Fruit fly (Drosophila melanogaster) whole organism, embryonic: ENCODE measurements around the gene fog.

ENCODE experiments used
- ATbp ChIP-seq: fragments of 200-800 bp; sonication (Bioruptor generic); optimal IDR thresholded peaks from 2 replicates; lab custom pipeline; 2017; ENCODE audit warnings: missing biosample characterization, mild to moderate bottlenecking, missing genetic modification characterization, missing genetic modification reagents
- Ada2b ChIP-seq: fragments of 200-800 bp; sonication (Bioruptor generic); IDR thresholded peaks from 2 replicates; pipeline ENCODE4 v1.3.6; 2022; ENCODE audit warnings: missing biosample characterization, missing genetic modification characterization
- Atf6 ChIP-seq: fragments of 200-800 bp; sonication (Bioruptor generic); IDR thresholded peaks from 2 replicates; pipeline ENCODE4 v1.3.6; 2022; ENCODE audit warnings: missing biosample characterization, missing genetic modification characterization
- Bdp1 ChIP-seq: fragments of 200-800 bp; sonication (Bioruptor generic); optimal IDR thresholded peaks from 3 replicates; lab custom pipeline; 2016; ENCODE audit warnings: missing biosample characterization, missing genetic modification characterization
- BtbVII ChIP-seq: fragments of 200-800 bp; sonication (Bioruptor generic); optimal IDR thresholded peaks from 3 replicates; lab custom pipeline; 2017; ENCODE audit warnings: missing biosample characterization, mild to moderate bottlenecking, missing genetic modification characterization
- CG10431 ChIP-seq: fragments of 200-800 bp; sonication (Bioruptor generic); optimal IDR thresholded peaks from 3 replicates; lab custom pipeline; 2018; ENCODE audit warnings: missing biosample characterization, mild to moderate bottlenecking, missing genetic modification characterization
- CG10979 ChIP-seq: fragments of 200-800 bp; sonication (Bioruptor generic); optimal IDR thresholded peaks from 2 replicates; lab custom pipeline; 2018; ENCODE audit warnings: missing biosample characterization, mild to moderate bottlenecking, missing genetic modification characterization, moderate library complexity
- CG11093 ChIP-seq: fragments of 200-800 bp; sonication (Bioruptor generic); IDR thresholded peaks from 3 replicates; pipeline ENCODE4 v1.3.6; 2022; ENCODE audit warnings: missing biosample characterization, missing genetic modification characterization
- CG14860 ChIP-seq: fragments of 200-800 bp; sonication (Bioruptor generic); IDR thresholded peaks from 3 replicates; pipeline ENCODE4 v1.3.6; 2022; ENCODE audit warnings: missing biosample characterization, missing genetic modification characterization; ENCODE audit not compliant: partially characterized antibody
- CG15011 ChIP-seq: fragments of 200-800 bp; sonication (Bioruptor generic); optimal IDR thresholded peaks from 3 replicates; lab custom pipeline; 2018; ENCODE audit warnings: missing biosample characterization, mild to moderate bottlenecking, missing genetic modification characterization
- CG15479 ChIP-seq: fragments of 200-800 bp; sonication (Bioruptor generic); optimal IDR thresholded peaks from 3 replicates; lab custom pipeline; 2019; ENCODE audit warnings: missing biosample characterization, mild to moderate bottlenecking, missing genetic modification characterization, moderate library complexity
- CG1647 ChIP-seq: fragments of 200-800 bp; sonication (Bioruptor generic); optimal IDR thresholded peaks from 3 replicates; lab custom pipeline; 2016; ENCODE audit warnings: missing biosample characterization, missing genetic modification characterization
- CG16813 ChIP-seq: fragments of 200-800 bp; sonication (Bioruptor generic); IDR thresholded peaks from 3 replicates; pipeline ENCODE4 v1.3.6; 2022; ENCODE audit warnings: missing biosample characterization, missing genetic modification characterization; ENCODE audit not compliant: partially characterized antibody
- CG17359 ChIP-seq: fragments of 200-800 bp; sonication (Bioruptor generic); optimal IDR thresholded peaks from 3 replicates; lab custom pipeline; 2018; ENCODE audit warnings: missing biosample characterization, mild to moderate bottlenecking, missing genetic modification characterization, moderate library complexity
- CG1792 ChIP-seq: fragments of 200-800 bp; sonication (Bioruptor generic); optimal IDR thresholded peaks from 2 replicates; lab custom pipeline; 2016; ENCODE audit warnings: missing biosample characterization, missing genetic modification characterization
- CG31365 ChIP-seq: fragments of 200-800 bp; sonication (Bioruptor generic); optimal IDR thresholded peaks from 2 replicates; lab custom pipeline; 2018; ENCODE audit warnings: missing biosample characterization, mild to moderate bottlenecking, missing genetic modification characterization
- CG3163 ChIP-seq: fragments of 200-800 bp; sonication (Bioruptor generic); optimal IDR thresholded peaks from 3 replicates; lab custom pipeline; 2016; ENCODE audit warnings: missing biosample characterization, missing genetic modification characterization
- CG4424 ChIP-seq: fragments of 200-800 bp; sonication (Bioruptor generic); optimal IDR thresholded peaks from 3 replicates; lab custom pipeline; 2016; ENCODE audit warnings: missing biosample characterization, missing genetic modification characterization
- CG4707 ChIP-seq: fragments of 200-800 bp; sonication (Bioruptor generic); optimal IDR thresholded peaks from 2 replicates; lab custom pipeline; 2018; ENCODE audit warnings: missing biosample characterization, mild to moderate bottlenecking, missing genetic modification characterization, moderate library complexity
- CG5953 ChIP-seq: fragments of 200-800 bp; sonication (Bioruptor generic); IDR thresholded peaks from 2 replicates; pipeline ENCODE4 v1.3.6; 2022; ENCODE audit warnings: missing biosample characterization, missing genetic modification characterization
- CG6813 ChIP-seq: fragments of 200-800 bp; sonication (Bioruptor generic); optimal IDR thresholded peaks from 2 replicates; lab custom pipeline; 2017; ENCODE audit warnings: missing biosample characterization, missing genetic modification characterization, mild to moderate bottlenecking, moderate library complexity, missing genetic modification reagents
- D ChIP-seq, 2 experiments: fragments of 200-800 bp in 1 of 2; fragments of >200 bp in 1 of 2; sonication (Bioruptor generic) in 1 of 2; optimal IDR thresholded peaks; 2 replicates in 1 of 2; 3 replicates in 1 of 2; lab custom pipeline; 2017; ENCODE audit warnings: mild to moderate bottlenecking in 1 of 2, missing biosample characterization in 1 of 2, missing genetic modification characterization in 1 of 2, missing genetic modification reagents in 1 of 2
- D19B ChIP-seq: fragments of 200-800 bp; sonication (Bioruptor generic); optimal IDR thresholded peaks from 2 replicates; lab custom pipeline; 2017; ENCODE audit warnings: missing biosample characterization, mild to moderate bottlenecking, missing genetic modification characterization
- HLH4C ChIP-seq: fragments of 200-800 bp; sonication (Bioruptor generic); IDR thresholded peaks from 3 replicates; pipeline ENCODE4 v1.3.6; 2022; ENCODE audit warnings: missing biosample characterization, missing genetic modification characterization; ENCODE audit not compliant: partially characterized antibody
- MBD-R2 ChIP-seq: fragments of 200-800 bp; sonication (Bioruptor generic); IDR thresholded peaks from 2 replicates; pipeline ENCODE4 v1.3.6; 2022; ENCODE audit warnings: missing biosample characterization, missing genetic modification characterization
- MTF-1 ChIP-seq: fragments of 200-800 bp; sonication (Bioruptor generic); optimal IDR thresholded peaks from 2 replicates; lab custom pipeline; 2018; ENCODE audit warnings: missing biosample characterization, mild to moderate bottlenecking, missing genetic modification characterization, borderline replicate concordance
- Mrtf ChIP-seq: fragments of 200-800 bp; sonication (Bioruptor generic); IDR thresholded peaks from 3 replicates; pipeline ENCODE4 v1.3.6; 2022; ENCODE audit warnings: missing biosample characterization, missing genetic modification characterization
- Nf-YA ChIP-seq: fragments of 200-800 bp; sonication (Bioruptor generic); IDR thresholded peaks from 2 replicates; pipeline ENCODE4 v1.3.6; 2022; ENCODE audit warnings: missing biosample characterization, missing genetic modification characterization
- Optix ChIP-seq: fragments of 200-800 bp; sonication (Bioruptor generic); IDR thresholded peaks from 3 replicates; pipeline ENCODE4 v1.3.6; 2022; ENCODE audit warnings: missing biosample characterization, missing genetic modification characterization
- Side ChIP-seq: fragments of 200-800 bp; sonication (Bioruptor generic); optimal IDR thresholded peaks from 2 replicates; lab custom pipeline; 2016; ENCODE audit warnings: missing biosample characterization, missing genetic modification characterization
- Usf ChIP-seq: fragments of 200-800 bp; sonication (Bioruptor generic); optimal IDR thresholded peaks from 2 replicates; lab custom pipeline; 2017; ENCODE audit warnings: missing genotype, missing biosample characterization, missing genetic modification characterization
- ara ChIP-seq: fragments of 200-800 bp; sonication (Bioruptor generic); IDR thresholded peaks from 2 replicates; pipeline ENCODE4 v1.3.6; 2022; ENCODE audit warnings: missing biosample characterization, missing genetic modification characterization
- bcd ChIP-seq: fragments of 200-800 bp; sonication (Bioruptor generic); optimal IDR thresholded peaks from 2 replicates; lab custom pipeline; 2017; ENCODE audit warnings: missing biosample characterization, mild to moderate bottlenecking, missing genetic modification characterization
- crol ChIP-seq: fragments of 200-800 bp; sonication (Bioruptor generic); IDR thresholded peaks from 2 replicates; pipeline ENCODE4 v1.3.6; 2022; ENCODE audit warnings: missing biosample characterization, missing genetic modification characterization
- hb ChIP-seq: fragments of 200-800 bp; sonication (Bioruptor generic); IDR thresholded peaks from 3 replicates; pipeline ENCODE4 v1.3.6; 2022; ENCODE audit warnings: missing biosample characterization, missing genetic modification characterization; ENCODE audit not compliant: partially characterized antibody
- kni ChIP-seq: fragments of 200-800 bp; sonication (Bioruptor generic); optimal IDR thresholded peaks from 3 replicates; lab custom pipeline; 2017; ENCODE audit warnings: mild to moderate bottlenecking, missing biosample characterization, missing genetic modification reagents, missing genetic modification characterization
- mld ChIP-seq: fragments of 200-800 bp; sonication (Bioruptor generic); IDR thresholded peaks from 3 replicates; pipeline ENCODE4 v1.3.6; 2022; ENCODE audit warnings: missing biosample characterization, missing genetic modification characterization; ENCODE audit not compliant: partially characterized antibody
- nau ChIP-seq: fragments of 200-800 bp; sonication (Bioruptor generic); optimal IDR thresholded peaks from 3 replicates; lab custom pipeline; 2017; ENCODE audit warnings: missing biosample characterization, mild to moderate bottlenecking, missing genetic modification characterization, missing genetic modification reagents
- nerfin-2 ChIP-seq: fragments of 200-800 bp; sonication (Bioruptor generic); IDR thresholded peaks from 2 replicates; pipeline ENCODE4 v1.3.6; 2022; ENCODE audit warnings: missing biosample characterization, missing genetic modification characterization; ENCODE audit not compliant: partially characterized antibody
- org-1 ChIP-seq: fragments of 200-800 bp; sonication (Bioruptor generic); optimal IDR thresholded peaks from 2 replicates; lab custom pipeline; 2017; ENCODE audit warnings: missing biosample characterization, missing genetic modification characterization
- prd ChIP-seq, 3 experiments: fragments of >200 bp in 2 of 3; fragments of 200-800 bp in 1 of 3; sonication (Bioruptor generic) in 1 of 3; optimal IDR thresholded peaks in 2 of 3; IDR thresholded peaks in 1 of 3; 2 replicates in 2 of 3; 3 replicates in 1 of 3; pipeline versions ENCODE4 v1.3.6 to Lab custom; 2017 to 2022; ENCODE audit warnings: missing biosample characterization in 1 of 3, missing genetic modification characterization in 1 of 3
- run ChIP-seq: fragments of 200-800 bp; sonication (Bioruptor generic); optimal IDR thresholded peaks from 3 replicates; lab custom pipeline; 2018; ENCODE audit warnings: missing biosample characterization, mild to moderate bottlenecking, missing genetic modification characterization
- sob ChIP-seq: fragments of 200-800 bp; sonication (Bioruptor generic); IDR thresholded peaks from 2 replicates; pipeline ENCODE4 v1.3.6; 2022; ENCODE audit warnings: missing biosample characterization, missing genetic modification characterization
- sr ChIP-seq: fragments of 200-800 bp; sonication (Bioruptor generic); IDR thresholded peaks from 3 replicates; pipeline ENCODE4 v1.3.6; 2022; ENCODE audit warnings: missing biosample characterization, missing genetic modification characterization
- tx ChIP-seq: fragments of 200-800 bp; sonication (Bioruptor generic); optimal IDR thresholded peaks from 2 replicates; lab custom pipeline; 2016; ENCODE audit warnings: missing biosample characterization, missing genetic modification characterization
- vnd ChIP-seq: fragments of 200-800 bp; sonication (Bioruptor generic); IDR thresholded peaks from 3 replicates; pipeline ENCODE4 v1.3.6; 2022; ENCODE audit warnings: missing biosample characterization, missing genetic modification characterization; ENCODE audit not compliant: partially characterized antibody
- yki ChIP-seq: fragments of >200 bp; optimal IDR thresholded peaks from 3 replicates; lab custom pipeline; 2018

The fog gene

dm6 chrX:22838405-22838804, 16.6 kb downstream of the fog start:
- TF ChIP-seq CG14860 = peak; percentile 40; the same call in 1 of the 3 replicates
- 0 out of 3 replicates have a peak, but pooled peaks have one; percentile 32 for TF ChIP-seq vnd (GFP tag; lab: Robert Waterston, UW)
- TF ChIP-seq Mrtf = no peak
- peak; percentile 54 for TF ChIP-seq CG16813 (GFP tag; lab: Robert Waterston, UW)
- TF ChIP-seq hb (GFP tag; lab: Robert Waterston, UW) = 0 out of 3 replicates have a peak, but pooled peaks have one; percentile 25
- TF ChIP-seq HLH4C (GFP tag; lab: Robert Waterston, UW) = peak; percentile 62; the same call in 2 of the 3 replicates
- TF ChIP-seq D19B (GFP tag; lab: Kevin White, UChicago) = peak; percentile 19
- peak; percentile 60 for TF ChIP-seq nerfin-2
- TF ChIP-seq MBD-R2 (GFP tag; lab: Robert Waterston, UW) = no peak
- 0 out of 3 replicates have a peak, but pooled peaks have one; percentile 11 for TF ChIP-seq mld (GFP tag; lab: Robert Waterston, UW)
- TF ChIP-seq tx (GFP tag; lab: Kevin White, UChicago) = no peak
- TF ChIP-seq prd (optimal IDR thresholded peaks at IDR 0.05; lab: Kevin White, UChicago) = no peak
- TF ChIP-seq prd (GFP tag; IDR thresholded peaks at IDR 0.05; lab: Robert Waterston, UW) = peak; percentile 35; the same call in 2 of the 3 replicates
- TF ChIP-seq Ada2b (GFP tag; lab: Robert Waterston, UW) = 0 out of 2 replicates have a peak, but pooled peaks have one; percentile 5

dm6 chrX:22837338-22837737, 17.7 kb downstream of the fog start:
- TF ChIP-seq Optix (GFP tag; lab: Robert Waterston, UW) (0 out of 3 replicates have a peak, but pooled peaks have one; percentile 34), sr (GFP tag; lab: Robert Waterston, UW) (no peak), CG15479 (GFP tag; lab: Kevin White, UChicago) (peak; percentile 5), CG3163 (GFP tag; lab: Kevin White, UChicago) (no peak), CG4707 (no peak), CG4424 (GFP tag; lab: Kevin White, UChicago) (peak; percentile 28), org-1 (GFP tag; lab: Kevin White, UChicago) (peak; percentile 34), CG10979 (peak; percentile 10), BtbVII (peak; percentile 3), CG6813 (GFP tag; lab: Kevin White, UChicago) (peak; percentile 47), CG17359 (tag; lab: Kevin White, UChicago) (peak; percentile 68), Side (GFP tag; lab: Kevin White, UChicago) (peak; percentile 16), CG5953 (GFP tag; lab: Robert Waterston, UW) (no peak), crol (GFP tag; lab: Robert Waterston, UW) (0 out of 2 replicates have a peak, but pooled peaks have one; percentile 17), bcd (GFP tag; lab: Kevin White, UChicago) (peak; percentile 51), sob (GFP tag; lab: Robert Waterston, UW) (peak; percentile 41; the same call in 1 of the 2 replicates), ATbp (GFP tag; lab: Kevin White, UChicago) (peak; percentile 90), Nf-YA (GFP tag; lab: Robert Waterston, UW) (peak; percentile 33; the same call in 1 of the 2 replicates), ara (GFP tag; lab: Robert Waterston, UW) (peak; percentile 65; the same call in 1 of the 2 replicates), D (optimal IDR thresholded peaks at IDR 0.05; lab: Kevin White, UChicago) (no peak), D (GFP tag; optimal IDR thresholded peaks at IDR 0.05; lab: Kevin White, UChicago) (peak; percentile 51), run (no peak), CG15011 (GFP tag; lab: Kevin White, UChicago) (peak; percentile 24), CG1647 (GFP tag; lab: Kevin White, UChicago) (peak; percentile 12), nau (peak; percentile 65), Usf (GFP tag; lab: Kevin White, UChicago) (no peak), CG31365 (tag; lab: Kevin White, UChicago) (peak; percentile 20), kni (GFP tag; lab: Kevin White, UChicago) (peak; percentile 48), CG10431 (no peak), Atf6 (peak; percentile 35; the same call in 1 of the 2 replicates), Bdp1 (GFP tag; lab: Kevin White, UChicago) (peak; percentile 5), CG1792 (GFP tag; lab: Kevin White, UChicago) (no peak), yki (lab: Kevin White, UChicago) (no peak), MTF-1 (GFP tag; lab: Kevin White, UChicago) (peak; percentile 34), CG11093 (peak; percentile 34; the same call in 1 of the 3 replicates)
